Worm (Caenorhabditis elegans) whole organism, late embryonic: Measurements from ENCODE around the gene C09G9.8.

Experiments used
- C38D4.7 ChIP-seq: fragments of 200-800 bp; sonication (Bioruptor generic); optimal IDR thresholded peaks from 2 replicates; lab custom pipeline; 2018; ENCODE audit warnings: mild to moderate bottlenecking, missing genetic modification characterization, moderate library complexity, missing compliant biosample characterization
- K02D7.2 ChIP-seq: sonication (generic microtip); optimal IDR thresholded peaks from 2 replicates; lab custom pipeline; 2017; ENCODE audit warnings: mild to moderate bottlenecking, missing genetic modification characterization, missing compliant biosample characterization
- ahr-1 ChIP-seq: sonication (generic microtip); optimal IDR thresholded peaks from 2 replicates; lab custom pipeline; 2016; ENCODE audit warnings: missing genetic modification characterization, missing compliant biosample characterization
- ama-1 ChIP-seq: fragments of 150-350 bp; optimal IDR thresholded peaks from 2 replicates; lab custom pipeline; 2014
- ceh-9 ChIP-seq: sonication (generic microtip); optimal IDR thresholded peaks from 2 replicates; lab custom pipeline; 2016; ENCODE audit warnings: mild to moderate bottlenecking, missing genetic modification characterization, inconsistent platforms, missing compliant biosample characterization
- fkh-10 ChIP-seq: fragments of 150-350 bp; optimal IDR thresholded peaks from 2 replicates; lab custom pipeline; 2014; ENCODE audit warnings: missing biosample characterization, missing genetic modification reagents, missing genetic modification characterization
- hlh-30 ChIP-seq: sonication (generic microtip); optimal IDR thresholded peaks from 2 replicates; lab custom pipeline; 2017; ENCODE audit warnings: antibody characterized with exemption, missing genetic modification characterization, missing compliant biosample characterization; ENCODE audit not compliant: insufficient read depth
- nfya-1 ChIP-seq: sonication (generic microtip); optimal IDR thresholded peaks from 2 replicates; lab custom pipeline; 2017; ENCODE audit warnings: missing genetic modification characterization, mild to moderate bottlenecking, missing compliant biosample characterization, antibody characterized with exemption, moderate library complexity
- pqm-1 ChIP-seq: sonication (generic microtip); optimal IDR thresholded peaks from 2 replicates; lab custom pipeline; 2016; ENCODE audit warnings: missing genetic modification characterization, missing compliant biosample characterization
- unc-86 ChIP-seq: sonication (generic microtip); optimal IDR thresholded peaks from 2 replicates; lab custom pipeline; 2016; ENCODE audit warnings: missing genetic modification characterization, missing compliant biosample characterization

ce11 chrIV:8901346-8901745, 20.1 kb downstream of the C09G9.8 start, which contains the start of gene C27B7.5:
- TF ChIP-seq hlh-30 (tag; lab: Kevin White, UChicago) = no peak
- no peak for TF ChIP-seq unc-86 (tag; lab: Kevin White, UChicago)
- no peak for TF ChIP-seq nfya-1 (tag; lab: Kevin White, UChicago)
- TF ChIP-seq K02D7.2 (tag; lab: Kevin White, UChicago) = no peak
- no peak for TF ChIP-seq ahr-1
- TF ChIP-seq ama-1 (lab: Kevin White, UChicago) = no peak
- TF ChIP-seq fkh-10 = no peak
- TF ChIP-seq ceh-9 (tag; lab: Kevin White, UChicago) = no peak
- no peak for TF ChIP-seq C38D4.7 (GFP tag; lab: Kevin White, UChicago)
- no peak for TF ChIP-seq pqm-1 (tag; lab: Kevin White, UChicago)
